Fruit fly (Drosophila melanogaster): ENCODE measurements around the gene CG9733.

Gene CG9733

dm6 chr3R:30246603-30247002 is at the start of gene CG9733:
Gene CG9733 (minus strand): TSS chr3R:30246703.
- TF ChIP-seq CG17801 (GFP tag; optimal IDR thresholded peaks at IDR 0.05; ENCODE audit: partially characterized antibody) = no peak

DNA sequence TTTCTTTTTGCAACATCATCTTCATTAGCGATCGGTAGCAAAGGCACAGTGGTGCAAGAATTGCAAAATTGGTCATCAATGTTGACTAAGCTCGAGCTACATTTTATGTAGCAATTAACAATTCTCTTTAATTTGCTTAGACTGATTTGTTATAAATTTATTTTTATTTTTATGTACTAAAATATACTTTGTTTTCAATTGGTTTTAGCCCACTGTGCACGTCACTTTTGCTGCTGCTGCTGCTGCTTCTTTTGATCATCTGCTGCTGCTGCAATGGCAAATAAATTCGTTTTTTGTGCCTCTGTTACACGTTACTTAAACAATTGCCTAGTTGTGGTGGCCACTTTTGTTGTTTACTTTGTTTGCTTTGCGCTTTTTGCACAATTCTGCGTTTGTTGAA is 49.5 kb upstream of the CG9733 start:
- TF ChIP-seq CG17801 (GFP tag; optimal IDR thresholded peaks at IDR 0.05; ENCODE audit: partially characterized antibody) = peak; percentile 92

DNA sequence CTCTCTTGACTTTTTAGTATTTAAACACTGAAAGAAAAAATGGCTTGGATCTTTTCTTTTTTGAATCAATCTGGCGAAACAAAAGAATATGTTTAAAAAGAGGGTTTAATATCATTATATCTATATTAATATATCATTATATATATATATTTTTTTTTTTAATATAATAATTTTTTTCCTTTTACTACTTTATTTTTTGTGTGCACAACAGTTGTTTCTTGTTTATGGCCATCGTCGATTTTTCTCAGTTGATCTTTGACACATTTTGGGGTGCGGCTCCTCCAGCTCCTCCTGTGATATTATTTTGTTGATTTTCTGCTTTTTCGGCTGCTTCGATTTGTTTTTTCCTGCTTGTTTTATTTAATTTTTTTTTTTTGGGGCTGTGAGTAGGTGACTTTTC is 48.5 kb upstream of the CG9733 start:
- no peak for TF ChIP-seq CG17801 (GFP tag; optimal IDR thresholded peaks at IDR 0.05; ENCODE audit: partially characterized antibody)

dm6 chr3R:30294603-30295002 is 48.1 kb upstream of the CG9733 start:
- TF ChIP-seq CG17801 (GFP tag; optimal IDR thresholded peaks at IDR 0.05; ENCODE audit: partially characterized antibody) = no peak

dm6 chr3R:30293478-30294122 is 47.1 kb upstream of the CG9733 start:
- TF ChIP-seq CG17801 (GFP tag; optimal IDR thresholded peaks at IDR 0.05; ENCODE audit: partially characterized antibody) = no peak

- no peak for TF ChIP-seq CG17801 (GFP tag; optimal IDR thresholded peaks at IDR 0.05; ENCODE audit: partially characterized antibody)
These were observed 42.7 kb upstream of the CG9733 start for dm6 chr3R:30289056-30289734.

- TF ChIP-seq CG17801 (GFP tag; optimal IDR thresholded peaks at IDR 0.05; ENCODE audit: partially characterized antibody) = no peak
These were observed 42.0 kb upstream of the CG9733 start for dm6 chr3R:30288362-30289055.

dm6 chr3R:30287389-30287788 is 40.9 kb upstream of the CG9733 start:
- no peak for TF ChIP-seq CG17801 (GFP tag; optimal IDR thresholded peaks at IDR 0.05; ENCODE audit: partially characterized antibody)

- TF ChIP-seq CG17801 (GFP tag; optimal IDR thresholded peaks at IDR 0.05; ENCODE audit: partially characterized antibody) = no peak
These were observed 39.8 kb upstream of the CG9733 start for dm6 chr3R:30286347-30286746.

DNA sequence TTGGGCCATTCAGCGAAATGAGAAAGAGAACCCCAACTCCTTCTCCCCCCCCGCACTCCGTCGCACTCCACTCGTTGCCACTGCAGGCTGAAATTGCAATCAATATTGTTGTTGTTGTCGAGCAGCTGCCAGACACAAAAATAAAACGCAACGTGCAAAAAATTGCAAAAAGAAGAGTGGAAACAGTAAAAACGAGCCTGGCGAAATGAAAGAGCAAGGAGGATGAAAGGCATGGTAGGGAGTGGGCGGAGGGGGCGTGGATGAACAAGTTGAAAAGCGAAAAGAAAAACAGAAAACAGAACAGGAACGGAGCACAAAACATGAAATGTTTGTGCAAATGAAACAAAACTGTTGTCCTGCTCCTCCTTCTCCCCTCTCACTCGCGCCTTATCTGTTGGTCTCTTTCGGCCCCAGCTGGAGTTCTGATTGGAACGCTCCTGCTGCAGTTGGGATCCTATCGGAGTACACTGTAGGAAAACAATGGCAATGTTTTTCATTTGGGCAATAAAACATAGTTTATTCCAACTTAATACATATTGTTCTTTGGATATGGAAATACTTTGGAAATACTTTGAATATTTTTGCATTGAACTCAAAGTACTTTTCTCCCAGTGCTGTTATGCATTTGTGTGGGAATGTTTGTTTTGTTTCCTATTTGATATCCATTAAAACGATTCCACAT is 38.6 kb upstream of the CG9733 start:
- no peak for TF ChIP-seq CG17801 (GFP tag; optimal IDR thresholded peaks at IDR 0.05; ENCODE audit: partially characterized antibody)

DNA sequence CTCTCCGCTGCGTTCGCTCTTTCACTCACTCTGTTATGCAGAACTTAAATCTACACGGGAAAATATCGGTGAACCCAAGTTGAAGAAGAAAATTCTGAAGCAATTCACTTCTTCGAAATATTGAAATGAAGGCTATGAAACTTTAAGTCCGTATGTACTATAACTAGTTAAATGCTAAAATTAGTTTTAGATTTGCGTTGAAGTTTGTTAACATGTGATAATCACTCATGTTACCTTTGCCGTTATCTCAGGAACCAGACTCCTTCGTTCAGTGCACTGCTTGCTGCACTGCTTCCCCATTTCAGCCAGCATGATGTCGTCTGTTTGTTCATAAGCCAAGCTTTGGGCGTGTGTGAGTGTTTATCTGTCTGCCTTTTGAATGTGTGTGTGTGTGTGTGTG is 38.1 kb upstream of the CG9733 start:
- no peak for TF ChIP-seq CG17801 (GFP tag; optimal IDR thresholded peaks at IDR 0.05; ENCODE audit: partially characterized antibody)

DNA sequence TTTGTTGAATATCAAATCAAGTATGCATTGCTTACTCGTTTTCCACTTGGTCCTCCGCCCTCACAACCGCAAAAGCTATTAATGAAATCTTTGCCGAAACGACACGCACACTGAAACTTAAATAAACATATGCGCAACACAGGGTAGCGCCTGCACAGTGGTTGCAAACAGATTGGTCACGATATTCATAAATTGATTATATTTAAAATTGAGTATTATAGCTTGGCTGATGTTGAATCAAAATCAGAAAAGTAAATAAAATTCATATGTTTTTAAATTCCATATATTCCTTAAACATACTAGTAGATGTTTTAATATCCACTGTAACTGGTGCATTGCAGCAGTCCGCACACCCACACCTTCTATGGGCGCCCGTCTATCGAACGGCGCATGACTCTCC is 37.4 kb upstream of the CG9733 start:
- TF ChIP-seq CG17801 (GFP tag; optimal IDR thresholded peaks at IDR 0.05; ENCODE audit: partially characterized antibody) = no peak

DNA sequence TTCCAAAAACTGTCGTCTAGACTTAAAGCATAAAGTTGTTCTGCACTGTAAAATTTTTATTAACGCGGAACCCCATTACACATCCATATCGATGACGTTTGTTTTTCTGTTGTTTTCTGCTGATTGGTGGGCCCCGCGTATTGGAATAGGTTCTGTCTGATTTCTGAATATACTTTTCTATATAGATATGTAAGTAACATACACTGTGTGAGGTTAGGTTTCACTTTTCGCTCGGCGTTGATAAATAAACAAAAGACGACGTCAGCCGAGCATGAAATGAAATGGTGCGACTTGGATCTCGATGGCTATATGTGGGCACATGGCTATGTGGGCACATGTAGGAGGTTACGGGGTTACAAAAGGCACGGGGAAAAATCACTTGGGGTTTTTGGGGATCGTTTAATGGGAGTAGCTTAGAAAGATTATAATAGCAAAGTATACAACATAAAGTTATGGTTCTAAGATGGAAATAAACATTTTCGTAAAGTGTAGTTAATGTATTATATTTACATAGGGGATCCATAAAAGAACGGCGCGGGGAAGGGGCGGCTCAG is 36.6 kb upstream of the CG9733 start:
- no peak for TF ChIP-seq CG17801 (GFP tag; optimal IDR thresholded peaks at IDR 0.05; ENCODE audit: partially characterized antibody)

DNA sequence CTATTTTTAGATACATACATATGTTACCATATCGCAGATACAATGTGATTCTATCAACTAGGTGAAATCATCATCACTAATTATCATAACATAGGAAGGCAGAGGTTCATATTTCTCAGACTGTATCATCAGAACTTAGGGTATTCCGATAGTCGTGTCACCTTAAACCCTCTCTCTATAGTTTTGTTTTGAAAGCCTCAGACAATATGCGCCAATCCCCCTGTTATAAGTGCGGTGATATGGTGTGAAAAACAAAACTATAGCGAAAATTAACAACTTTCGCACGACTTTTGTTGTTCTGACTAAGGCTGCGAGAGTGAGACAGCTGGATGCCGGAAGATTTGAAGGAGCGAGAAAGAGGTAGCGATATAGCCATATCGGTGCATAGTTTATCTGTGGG is 36.0 kb upstream of the CG9733 start:
- TF ChIP-seq CG17801 (GFP tag; optimal IDR thresholded peaks at IDR 0.05; ENCODE audit: partially characterized antibody) = no peak

Measured in ovary, adult (tissue).